Worm (Caenorhabditis elegans): ENCODE measurements around the gene psme-3.
A peak's percentile ranks its signal among the peaks of the same experiment; 100 is the strongest.

The psme-3 gene

DNA sequence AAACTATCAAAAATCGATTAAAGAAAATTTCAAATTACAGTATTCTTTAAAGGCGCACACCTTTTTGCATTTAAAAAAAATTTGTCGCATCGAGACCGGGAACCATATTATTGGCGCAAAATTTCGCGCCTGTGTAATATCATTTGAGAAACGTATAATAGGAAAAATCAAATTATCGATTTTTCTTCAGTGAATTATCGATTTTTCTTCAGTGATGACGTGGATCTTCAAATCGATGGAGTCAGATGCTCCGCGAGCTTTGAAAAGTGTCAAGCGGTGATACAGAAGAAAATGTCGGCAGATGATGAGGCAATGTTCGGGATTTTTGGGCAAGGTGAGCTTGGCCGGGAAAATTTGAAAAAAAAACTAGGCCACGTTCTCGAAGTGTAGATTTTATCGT is 32.5 kb upstream of the psme-3 start:
- TF ChIP-seq mls-2 (tag; optimal IDR thresholded peaks at IDR 0.05) (no peak), lsy-2 (tag; optimal IDR thresholded peaks at IDR 0.05) (no peak), unc-120 (tag; optimal IDR thresholded peaks at IDR 0.05; ENCODE audit: poor library complexity, severe bottlenecking) (no peak), snpc-4 (tag; optimal IDR thresholded peaks at IDR 0.05) (no peak), cnd-1 (tag; optimal IDR thresholded peaks at IDR 0.05) (no peak), ceh-39 (tag; optimal IDR thresholded peaks at IDR 0.05) (no peak), hlh-1 (tag; optimal IDR thresholded peaks at IDR 0.05) (no peak)

ce11 chrIII:11544947-11545346 is 23.0 kb upstream of the psme-3 start:
- TF ChIP-seq ceh-39 (tag; optimal IDR thresholded peaks at IDR 0.05) (no peak), nhr-237 (tag; optimal IDR thresholded peaks at IDR 0.05) (no peak), nhr-12 (tag; optimal IDR thresholded peaks at IDR 0.05) (no peak), cnd-1 (tag; optimal IDR thresholded peaks at IDR 0.05) (no peak), snpc-4 (tag; optimal IDR thresholded peaks at IDR 0.05) (no peak), nhr-2 (tag; optimal IDR thresholded peaks at IDR 0.05) (no peak), blmp-1 (tag; optimal IDR thresholded peaks at IDR 0.05) (no peak), ham-2 (GFP tag; optimal IDR thresholded peaks at IDR 0.05) (no peak), zip-8 (tag; optimal IDR thresholded peaks at IDR 0.05) (no peak), unc-120 (tag; optimal IDR thresholded peaks at IDR 0.05; ENCODE audit: poor library complexity, severe bottlenecking) (no peak), flh-1 (GFP tag; optimal IDR thresholded peaks at IDR 0.05) (no peak), mab-5 (tag; optimal IDR thresholded peaks at IDR 0.05) (no peak), mep-1 (tag; optimal IDR thresholded peaks at IDR 0.05) (no peak)

- TF ChIP-seq unc-39 (tag; optimal IDR thresholded peaks at IDR 0.05): no peak
- TF ChIP-seq snpc-4 (tag; optimal IDR thresholded peaks at IDR 0.05): no peak
- TF ChIP-seq ztf-11 (tag; optimal IDR thresholded peaks at IDR 0.05): no peak
Measured at ce11 chrIII:11548070-11548469, 19.9 kb upstream of the psme-3 start, which contains the start of gene Y66D12A.13. TSS of gene Y66D12A.13 (plus strand) at chrIII:11548370.

DNA sequence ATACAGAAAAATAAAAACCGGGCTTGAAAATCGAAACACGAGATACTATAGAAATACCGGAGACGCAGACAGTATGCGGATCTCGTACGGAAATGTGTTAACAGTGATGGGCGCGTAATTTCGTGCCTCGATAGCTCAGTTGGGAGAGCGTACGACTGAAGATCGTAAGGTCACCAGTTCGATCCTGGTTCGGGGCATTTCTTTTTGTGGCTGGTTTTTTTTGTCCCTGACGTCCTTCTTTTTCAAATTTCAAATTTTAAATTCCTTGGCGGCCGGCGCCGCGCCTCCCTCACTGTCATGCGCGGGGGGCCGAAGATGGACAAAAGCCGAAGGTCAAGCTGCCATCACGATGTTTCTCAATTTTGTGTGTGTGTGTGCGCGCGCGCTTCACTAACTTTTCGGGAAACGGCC is 13.2 kb upstream of the psme-3 start:
- no peak for TF ChIP-seq ces-1 (GFP tag; optimal IDR thresholded peaks at IDR 0.05)
- no peak for TF ChIP-seq zip-8 (tag; optimal IDR thresholded peaks at IDR 0.05)
- no peak for TF ChIP-seq lsy-2 (tag; optimal IDR thresholded peaks at IDR 0.05)
- TF ChIP-seq ham-2 (GFP tag; optimal IDR thresholded peaks at IDR 0.05): no peak
- no peak for TF ChIP-seq lin-32 (GFP tag; optimal IDR thresholded peaks at IDR 0.05)
- TF ChIP-seq cnd-1 (tag; optimal IDR thresholded peaks at IDR 0.05): no peak
- TF ChIP-seq elt-1 (tag; optimal IDR thresholded peaks at IDR 0.05; ENCODE audit: borderline replicate concordance, insufficient read depth): no peak
- TF ChIP-seq sptf-1 (tag; optimal IDR thresholded peaks at IDR 0.05): no peak
- TF ChIP-seq tbx-8 (GFP tag; optimal IDR thresholded peaks at IDR 0.05): no peak
- TF ChIP-seq ceh-39 (tag; optimal IDR thresholded peaks at IDR 0.05): no peak
- TF ChIP-seq ceh-43 (GFP tag; optimal IDR thresholded peaks at IDR 0.05): no peak

ce11 chrIII:11556860-11557259 is 11.1 kb upstream of the psme-3 start:
- TF ChIP-seq zip-8 (tag; optimal IDR thresholded peaks at IDR 0.05) (no peak), mab-5 (tag; optimal IDR thresholded peaks at IDR 0.05) (no peak), ceh-39 (tag; optimal IDR thresholded peaks at IDR 0.05) (no peak), unc-120 (tag; optimal IDR thresholded peaks at IDR 0.05; ENCODE audit: poor library complexity, severe bottlenecking) (no peak), ceh-43 (GFP tag; optimal IDR thresholded peaks at IDR 0.05) (no peak), nhr-2 (tag; optimal IDR thresholded peaks at IDR 0.05) (no peak), unc-62 (GFP tag; optimal IDR thresholded peaks at IDR 0.05) (no peak), elt-1 (tag; optimal IDR thresholded peaks at IDR 0.05; ENCODE audit: borderline replicate concordance, insufficient read depth) (no peak), ces-1 (GFP tag; optimal IDR thresholded peaks at IDR 0.05) (no peak), nhr-237 (tag; optimal IDR thresholded peaks at IDR 0.05) (no peak), bed-3 (GFP tag; optimal IDR thresholded peaks at IDR 0.05) (no peak), elt-3 (tag; optimal IDR thresholded peaks at IDR 0.05) (no peak), snpc-4 (tag; optimal IDR thresholded peaks at IDR 0.05) (no peak), lin-13 (tag; optimal IDR thresholded peaks at IDR 0.05) (no peak), blmp-1 (tag; optimal IDR thresholded peaks at IDR 0.05) (no peak), mls-2 (tag; optimal IDR thresholded peaks at IDR 0.05) (no peak), hlh-1 (tag; optimal IDR thresholded peaks at IDR 0.05) (no peak)

- TF ChIP-seq ham-2 (GFP tag; optimal IDR thresholded peaks at IDR 0.05) (peak; percentile 87), sem-2 (GFP tag; optimal IDR thresholded peaks at IDR 0.05) (no peak), ceh-43 (GFP tag; optimal IDR thresholded peaks at IDR 0.05) (peak; percentile 1), sptf-1 (tag; optimal IDR thresholded peaks at IDR 0.05) (peak; percentile 4), ces-1 (GFP tag; optimal IDR thresholded peaks at IDR 0.05) (no peak), unc-62 (GFP tag; optimal IDR thresholded peaks at IDR 0.05) (no peak), elt-3 (tag; optimal IDR thresholded peaks at IDR 0.05) (no peak), elt-1 (tag; optimal IDR thresholded peaks at IDR 0.05; ENCODE audit: borderline replicate concordance, insufficient read depth) (peak; percentile 64)
Measured at ce11 chrIII:11558251-11558650, 9.7 kb upstream of the psme-3 start.

All from whole organism, mixed stage, embryonic.